Worm (Caenorhabditis elegans) whole organism, L4 larva: Measurements from ENCODE around the gene F52E10.4.

Experiments used
- ZK546.5 ChIP-seq, 2 experiments: sonication (generic microtip); optimal IDR thresholded peaks; 2 replicates each; lab custom pipeline; 2017; ENCODE audit warnings: missing biosample characterization in 2 of 2, missing genetic modification characterization in 2 of 2
- dve-1 ChIP-seq: sonication (generic microtip); optimal IDR thresholded peaks from 2 replicates; lab custom pipeline; 2017; ENCODE audit warnings: antibody characterized with exemption, mild to moderate bottlenecking, missing genetic modification characterization, missing compliant biosample characterization; ENCODE audit not compliant: insufficient read depth
- egl-27 ChIP-seq: sonication (generic microtip); optimal IDR thresholded peaks from 3 replicates; lab custom pipeline; 2017; ENCODE audit warnings: missing biosample characterization, missing genetic modification reagents, missing genetic modification characterization
- lin-39 ChIP-seq: fragments of 150-350 bp; optimal IDR thresholded peaks from 2 replicates; lab custom pipeline; 2014; ENCODE audit warnings: missing biosample characterization, missing genetic modification reagents, missing genetic modification characterization
- madf-5 ChIP-seq, 2 experiments: fragments of 200-800 bp; sonication (Bioruptor generic); IDR thresholded peaks; 2 replicates each; pipeline ENCODE4 v1.3.6; 2022; ENCODE audit warnings: missing compliant biosample characterization in 2 of 2, missing genetic modification characterization in 2 of 2
- mep-1 ChIP-seq: fragments of 150-350 bp; sonication (generic microtip); optimal IDR thresholded peaks from 3 replicates; lab custom pipeline; 2014; ENCODE audit warnings: missing biosample characterization, missing genetic modification characterization
- skn-1 ChIP-seq: fragments of 150-350 bp; optimal IDR thresholded peaks from 2 replicates; lab custom pipeline; 2014; ENCODE audit warnings: missing biosample characterization, missing genetic modification characterization
- snpc-4 ChIP-seq: fragments of 150-350 bp; optimal IDR thresholded peaks from 2 replicates; lab custom pipeline; 2014; ENCODE audit warnings: missing biosample characterization, missing genetic modification characterization
- spr-3 ChIP-seq: fragments of 200-800 bp; sonication (Bioruptor generic); optimal IDR thresholded peaks from 2 replicates; lab custom pipeline; 2018; ENCODE audit warnings: mild to moderate bottlenecking, missing genetic modification characterization, missing compliant biosample characterization
- tag-97 ChIP-seq: fragments of 200-800 bp; sonication (Bioruptor generic); IDR thresholded peaks from 2 replicates; pipeline ENCODE4 v1.3.6; 2022; ENCODE audit warnings: missing genetic modification characterization, missing compliant biosample characterization
- ztf-11 ChIP-seq: fragments of 150-350 bp; optimal IDR thresholded peaks from 2 replicates; lab custom pipeline; 2014; ENCODE audit warnings: missing biosample characterization, missing genetic modification characterization

- TF ChIP-seq ZK546.5 (tag; optimal IDR thresholded peaks at IDR 0.05; lab: Kevin White, UChicago), result no peak
- no peak for TF ChIP-seq snpc-4 (tag; lab: Kevin White, UChicago)
- no peak for TF ChIP-seq lin-39 (tag; lab: Kevin White, UChicago)
- TF ChIP-seq mep-1 (tag; lab: Kevin White, UChicago), result no peak
- TF ChIP-seq ztf-11 (tag; lab: Kevin White, UChicago), result no peak
- no peak for TF ChIP-seq madf-5 (GFP tag; IDR thresholded peaks at IDR 0.05; lab: Robert Waterston, UW)
- no peak for TF ChIP-seq spr-3
- no peak for TF ChIP-seq egl-27
- TF ChIP-seq dve-1, result no peak
- no peak for TF ChIP-seq skn-1 (tag; lab: Kevin White, UChicago)
- TF ChIP-seq tag-97 (GFP tag; lab: Robert Waterston, UW), result no peak
These were observed 22.9 kb downstream of the F52E10.4 start, which contains the start of gene ifa-3 for ce11 chrX:16269969-16270368.
